Worm (Caenorhabditis elegans) whole organism, L4 larva: Measurements from ENCODE around the gene str-246.

ENCODE experiments used
- hlh-30 ChIP-seq: sonication (generic microtip); optimal IDR thresholded peaks from 2 replicates; lab custom pipeline; 2017; ENCODE audit warnings: antibody characterized with exemption, mild to moderate bottlenecking, missing genetic modification characterization, missing compliant biosample characterization; ENCODE audit not compliant: insufficient read depth
- lin-13 ChIP-seq: fragments of 150-350 bp; optimal IDR thresholded peaks from 2 replicates; lab custom pipeline; 2014; ENCODE audit warnings: missing biosample characterization, missing genetic modification reagents, missing genetic modification characterization
- lsy-2 ChIP-seq, 2 experiments: fragments of 150-350 bp in 1 of 2; sonication (generic microtip) in 1 of 2; optimal IDR thresholded peaks; 2 replicates each; lab custom pipeline; 2014 to 2017; ENCODE audit warnings: missing biosample characterization in 2 of 2, missing genetic modification characterization in 2 of 2
- nhr-11 ChIP-seq: fragments of 150-350 bp; optimal IDR thresholded peaks from 2 replicates; lab custom pipeline; 2014; ENCODE audit warnings: missing biosample characterization, missing genetic modification characterization
- nhr-25 ChIP-seq: sonication (generic microtip); optimal IDR thresholded peaks from 2 replicates; lab custom pipeline; 2017; ENCODE audit warnings: missing genetic modification characterization, mild to moderate bottlenecking, missing compliant biosample characterization, antibody characterized with exemption, moderate library complexity, borderline replicate concordance; ENCODE audit not compliant: insufficient read depth
- pha-4 ChIP-seq, 2 experiments: fragments of 150-350 bp in 1 of 2; fragments of 200-800 bp in 1 of 2; sonication (Bioruptor generic) in 1 of 2; IDR thresholded peaks in 1 of 2; optimal IDR thresholded peaks in 1 of 2; 2 replicates each; pipeline versions ENCODE4 v1.3.6 to Lab custom; 2014 to 2022; ENCODE audit warnings: missing genetic modification characterization in 2 of 2, missing genetic modification reagents in 2 of 2, missing biosample characterization in 1 of 2, missing compliant biosample characterization in 1 of 2
- sdz-12 ChIP-seq: fragments of 200-800 bp; sonication (Bioruptor generic); optimal IDR thresholded peaks from 2 replicates; lab custom pipeline; 2018; ENCODE audit warnings: mild to moderate bottlenecking, missing genetic modification characterization, missing compliant biosample characterization
- skn-1 ChIP-seq: fragments of 150-350 bp; optimal IDR thresholded peaks from 2 replicates; lab custom pipeline; 2014; ENCODE audit warnings: missing biosample characterization, missing genetic modification characterization
- snpc-4 ChIP-seq: fragments of 150-350 bp; optimal IDR thresholded peaks from 2 replicates; lab custom pipeline; 2014; ENCODE audit warnings: missing biosample characterization, missing genetic modification characterization
- zip-11 ChIP-seq: fragments of 200-800 bp; sonication (Bioruptor generic); IDR thresholded peaks from 2 replicates; pipeline ENCODE4 v1.3.6; 2022; ENCODE audit warnings: missing genetic modification characterization, missing compliant biosample characterization
- zip-2 ChIP-seq: fragments of 150-350 bp; optimal IDR thresholded peaks from 2 replicates; lab custom pipeline; 2014; ENCODE audit warnings: missing biosample characterization, missing genetic modification characterization

- peak; percentile 45 for TF ChIP-seq sdz-12
- TF ChIP-seq nhr-25: no peak
- no peak for TF ChIP-seq hlh-30 (tag; lab: Kevin White, UChicago)
- TF ChIP-seq snpc-4 (tag; lab: Kevin White, UChicago): peak; percentile 74
- TF ChIP-seq zip-2 (tag; lab: Kevin White, UChicago): no peak
- no peak for TF ChIP-seq lin-13
- peak; percentile 64; the same call in 1 of the 2 replicates for TF ChIP-seq pha-4 (GFP tag; IDR thresholded peaks at IDR 0.05; lab: Robert Waterston, UW)
- TF ChIP-seq pha-4 (tag; optimal IDR thresholded peaks at IDR 0.05; lab: Kevin White, UChicago): no peak
- TF ChIP-seq zip-11 (GFP tag; lab: Robert Waterston, UW): no peak
- TF ChIP-seq lsy-2 (tag; optimal IDR thresholded peaks at IDR 0.05; lab: Kevin White, UChicago): peak in 1 of 2 experiments; percentile 24
- no peak for TF ChIP-seq skn-1
- TF ChIP-seq nhr-11: no peak
Observed at ce11 chrIII:11090870-11091386, 13.4 kb downstream of the str-246 start.
